Fruit fly (Drosophila melanogaster) whole organism, embryonic: ENCODE measurements around the gene CG15283.
A peak's percentile ranks its signal among the peaks of the same experiment; 100 is the strongest.

ENCODE experiments used
- Antp ChIP-seq: fragments of 200-800 bp; sonication (Bioruptor generic); optimal IDR thresholded peaks from 3 replicates; lab custom pipeline; 2016; ENCODE audit warnings: missing biosample characterization, missing genetic modification characterization
- C15 ChIP-seq: fragments of 200-800 bp; sonication (Bioruptor generic); IDR thresholded peaks from 3 replicates; pipeline ENCODE4 v1.3.6; 2022; ENCODE audit warnings: missing biosample characterization, missing genetic modification characterization
- CG10147 ChIP-seq: fragments of 200-800 bp; sonication (Bioruptor generic); optimal IDR thresholded peaks from 2 replicates; lab custom pipeline; 2019; ENCODE audit warnings: missing biosample characterization, mild to moderate bottlenecking, missing genetic modification characterization, moderate library complexity
- CG10274 ChIP-seq: fragments of 200-800 bp; sonication (Bioruptor generic); optimal IDR thresholded peaks from 3 replicates; lab custom pipeline; 2017; ENCODE audit warnings: missing biosample characterization, mild to moderate bottlenecking, missing genetic modification characterization
- CG10462 ChIP-seq: fragments of 200-800 bp; sonication (Bioruptor generic); optimal IDR thresholded peaks from 2 replicates; lab custom pipeline; 2016; ENCODE audit warnings: missing biosample characterization, missing genetic modification characterization
- CG10543 ChIP-seq: fragments of 200-800 bp; sonication (Bioruptor generic); optimal IDR thresholded peaks from 3 replicates; lab custom pipeline; 2017; ENCODE audit warnings: missing biosample characterization, mild to moderate bottlenecking, missing genetic modification characterization, moderate library complexity
- CG11456 ChIP-seq: fragments of 200-800 bp; sonication (Bioruptor generic); IDR thresholded peaks from 3 replicates; pipeline ENCODE4 v1.3.6; 2022; ENCODE audit warnings: missing biosample characterization, missing genetic modification characterization
- CG15269 ChIP-seq: fragments of 200-800 bp; sonication (Bioruptor generic); optimal IDR thresholded peaks from 2 replicates; lab custom pipeline; 2018; ENCODE audit warnings: missing biosample characterization, mild to moderate bottlenecking, missing genetic modification characterization, moderate library complexity
- CG15479 ChIP-seq: fragments of 200-800 bp; sonication (Bioruptor generic); optimal IDR thresholded peaks from 3 replicates; lab custom pipeline; 2019; ENCODE audit warnings: missing biosample characterization, mild to moderate bottlenecking, missing genetic modification characterization, moderate library complexity
- CG17612 ChIP-seq: fragments of 200-800 bp; sonication (Bioruptor generic); IDR thresholded peaks from 2 replicates; pipeline ENCODE4 v1.3.6; 2022; ENCODE audit warnings: missing biosample characterization, missing genetic modification characterization
- CG18764 ChIP-seq: fragments of 200-800 bp; sonication (Bioruptor generic); optimal IDR thresholded peaks from 3 replicates; lab custom pipeline; 2016; ENCODE audit warnings: missing biosample characterization, missing genetic modification characterization
- CG30431 ChIP-seq: fragments of 200-800 bp; sonication (Bioruptor generic); optimal IDR thresholded peaks from 2 replicates; lab custom pipeline; 2017; ENCODE audit warnings: missing biosample characterization, missing genetic modification characterization
- CG3838 ChIP-seq: fragments of 200-800 bp; sonication (Bioruptor generic); optimal IDR thresholded peaks from 3 replicates; lab custom pipeline; 2016; ENCODE audit warnings: missing biosample characterization, missing genetic modification characterization
- CG6689 ChIP-seq: fragments of 200-800 bp; sonication (Bioruptor generic); IDR thresholded peaks from 2 replicates; pipeline ENCODE4 v1.3.6; 2022; ENCODE audit warnings: missing biosample characterization, missing genetic modification characterization
- CG8388 ChIP-seq: fragments of 200-800 bp; sonication (Bioruptor generic); optimal IDR thresholded peaks from 2 replicates; lab custom pipeline; 2019; ENCODE audit warnings: missing biosample characterization, mild to moderate bottlenecking, missing genetic modification characterization, moderate library complexity
- CG9437 ChIP-seq: fragments of 200-800 bp; sonication (Bioruptor generic); optimal IDR thresholded peaks from 2 replicates; lab custom pipeline; 2018; ENCODE audit warnings: missing biosample characterization, mild to moderate bottlenecking, missing genetic modification characterization
- Hey ChIP-seq: fragments of 200-800 bp; sonication (Bioruptor generic); optimal IDR thresholded peaks from 3 replicates; lab custom pipeline; 2018; ENCODE audit warnings: missing biosample characterization, mild to moderate bottlenecking, missing genetic modification characterization
- HmgZ ChIP-seq: fragments of 200-800 bp; sonication (Bioruptor generic); optimal IDR thresholded peaks from 2 replicates; lab custom pipeline; 2018; ENCODE audit warnings: missing biosample characterization, mild to moderate bottlenecking, missing genetic modification characterization
- Hmx ChIP-seq: fragments of 200-800 bp; sonication (Bioruptor generic); optimal IDR thresholded peaks from 2 replicates; lab custom pipeline; 2016; ENCODE audit warnings: missing biosample characterization, missing genetic modification characterization
- Hr78 ChIP-seq, 2 experiments: fragments of 200-800 bp in 1 of 2; fragments of >200 bp in 1 of 2; sonication (Bioruptor generic) in 1 of 2; optimal IDR thresholded peaks; 2 replicates each; lab custom pipeline; 2017 to 2019; ENCODE audit warnings: missing biosample characterization in 2 of 2, missing genetic modification characterization in 2 of 2, mild to moderate bottlenecking in 1 of 2, moderate library complexity in 1 of 2
- Lhr ChIP-seq: fragments of 200-800 bp; sonication (Bioruptor generic); optimal IDR thresholded peaks from 3 replicates; lab custom pipeline; 2017; ENCODE audit warnings: mild to moderate bottlenecking, missing biosample characterization, missing genetic modification reagents, missing genetic modification characterization
- MESR4 ChIP-seq: fragments of 200-800 bp; sonication (Bioruptor generic); optimal IDR thresholded peaks from 2 replicates; lab custom pipeline; 2018; ENCODE audit warnings: missing biosample characterization, mild to moderate bottlenecking, missing genetic modification characterization, moderate library complexity
- Neu2 ChIP-seq: fragments of 200-800 bp; sonication (Bioruptor generic); optimal IDR thresholded peaks from 3 replicates; lab custom pipeline; 2016; ENCODE audit warnings: missing biosample characterization, missing genetic modification characterization, borderline replicate concordance
- Ptx1 ChIP-seq: fragments of 200-800 bp; sonication (Bioruptor generic); IDR thresholded peaks from 2 replicates; pipeline ENCODE4 v1.3.6; 2022; ENCODE audit warnings: missing biosample characterization, missing genetic modification characterization
- Sox100B ChIP-seq: fragments of 200-800 bp; sonication (Bioruptor generic); optimal IDR thresholded peaks from 3 replicates; lab custom pipeline; 2018; ENCODE audit warnings: missing biosample characterization, mild to moderate bottlenecking, missing genetic modification characterization
- Sox102F ChIP-seq: fragments of 200-800 bp; sonication (Bioruptor generic); optimal IDR thresholded peaks from 2 replicates; lab custom pipeline; 2018; ENCODE audit warnings: missing biosample characterization, mild to moderate bottlenecking, missing genetic modification characterization, moderate library complexity
- Sry-β ChIP-seq: fragments of 200-800 bp; sonication (Bioruptor generic); optimal IDR thresholded peaks from 2 replicates; lab custom pipeline; 2018; ENCODE audit warnings: missing biosample characterization, mild to moderate bottlenecking, missing genetic modification characterization, moderate library complexity
- ab ChIP-seq: fragments of 200-800 bp; sonication (Bioruptor generic); optimal IDR thresholded peaks from 2 replicates; lab custom pipeline; 2016; ENCODE audit warnings: missing biosample characterization, missing genetic modification characterization
- chm ChIP-seq: fragments of 200-800 bp; sonication (Bioruptor generic); IDR thresholded peaks from 2 replicates; pipeline ENCODE4 v1.3.6; 2022; ENCODE audit warnings: missing biosample characterization, missing genetic modification characterization
- crol ChIP-seq: fragments of 200-800 bp; sonication (Bioruptor generic); IDR thresholded peaks from 2 replicates; pipeline ENCODE4 v1.3.6; 2022; ENCODE audit warnings: missing biosample characterization, missing genetic modification characterization
- disco-r ChIP-seq: fragments of 200-800 bp; sonication (Bioruptor generic); optimal IDR thresholded peaks from 2 replicates; lab custom pipeline; 2016; ENCODE audit warnings: missing biosample characterization, missing genetic modification characterization
- ems ChIP-seq: fragments of 200-800 bp; sonication (Bioruptor generic); optimal IDR thresholded peaks from 3 replicates; lab custom pipeline; 2016; ENCODE audit warnings: missing biosample characterization, missing genetic modification characterization
- ewg ChIP-seq: fragments of 200-800 bp; sonication (Bioruptor generic); optimal IDR thresholded peaks from 3 replicates; lab custom pipeline; 2017; ENCODE audit warnings: mild to moderate bottlenecking, missing biosample characterization, missing genetic modification reagents, missing genetic modification characterization
- eyg ChIP-seq: fragments of 200-800 bp; sonication (Bioruptor generic); optimal IDR thresholded peaks from 3 replicates; lab custom pipeline; 2016; ENCODE audit warnings: missing biosample characterization, missing genetic modification characterization
- fd96Cb ChIP-seq: fragments of 200-800 bp; sonication (Bioruptor generic); optimal IDR thresholded peaks from 2 replicates; lab custom pipeline; 2018; ENCODE audit warnings: missing biosample characterization, mild to moderate bottlenecking, missing genetic modification characterization, moderate library complexity
- fu2 ChIP-seq: fragments of 200-800 bp; sonication (Bioruptor generic); optimal IDR thresholded peaks from 2 replicates; lab custom pipeline; 2016; ENCODE audit warnings: missing biosample characterization, missing genetic modification characterization
- kah ChIP-seq: fragments of 200-800 bp; sonication (Bioruptor generic); optimal IDR thresholded peaks from 2 replicates; lab custom pipeline; 2018; ENCODE audit warnings: missing biosample characterization, mild to moderate bottlenecking, missing genetic modification characterization
- knrl ChIP-seq: fragments of 200-800 bp; sonication (Bioruptor generic); IDR thresholded peaks from 3 replicates; pipeline ENCODE4 v1.3.6; 2022; ENCODE audit warnings: missing biosample characterization, missing genetic modification characterization; ENCODE audit not compliant: partially characterized antibody
- onecut ChIP-seq: fragments of 200-800 bp; sonication (Bioruptor generic); IDR thresholded peaks from 2 replicates; pipeline ENCODE4 v1.3.6; 2022; ENCODE audit warnings: missing biosample characterization, missing genetic modification characterization
- peb ChIP-seq: fragments of 200-800 bp; sonication (Bioruptor generic); IDR thresholded peaks from 2 replicates; pipeline ENCODE4 v1.3.6; 2022; ENCODE audit warnings: missing biosample characterization, missing genetic modification characterization
- prd ChIP-seq, 3 experiments: fragments of >200 bp in 2 of 3; fragments of 200-800 bp in 1 of 3; sonication (Bioruptor generic) in 1 of 3; optimal IDR thresholded peaks in 2 of 3; IDR thresholded peaks in 1 of 3; 2 replicates in 2 of 3; 3 replicates in 1 of 3; pipeline versions ENCODE4 v1.3.6 to Lab custom; 2017 to 2022; ENCODE audit warnings: missing biosample characterization in 1 of 3, missing genetic modification characterization in 1 of 3
- repo ChIP-seq: fragments of 200-800 bp; sonication (Bioruptor generic); optimal IDR thresholded peaks from 2 replicates; lab custom pipeline; 2016; ENCODE audit warnings: missing biosample characterization, missing genetic modification characterization
- rib ChIP-seq: fragments of 200-800 bp; sonication (Bioruptor generic); IDR thresholded peaks from 2 replicates; pipeline ENCODE4 v1.3.6; 2022; ENCODE audit warnings: missing biosample characterization, missing genetic modification characterization
- sens-2 ChIP-seq: fragments of 200-800 bp; sonication (Bioruptor generic); IDR thresholded peaks from 2 replicates; pipeline ENCODE4 v1.3.6; 2022; ENCODE audit warnings: missing biosample characterization, missing genetic modification characterization
- ssp ChIP-seq: fragments of 200-800 bp; sonication (Bioruptor generic); IDR thresholded peaks from 2 replicates; pipeline ENCODE4 v1.3.6; 2022; ENCODE audit warnings: missing biosample characterization, missing genetic modification characterization
- trem ChIP-seq: fragments of 200-800 bp; optimal IDR thresholded peaks from 3 replicates; lab custom pipeline; 2019; ENCODE audit warnings: missing biosample characterization, mild to moderate bottlenecking, missing genetic modification characterization, moderate library complexity
- unc-4 ChIP-seq: fragments of 200-800 bp; sonication (Bioruptor generic); IDR thresholded peaks from 2 replicates; pipeline ENCODE4 v1.3.6; 2022; ENCODE audit warnings: missing biosample characterization, missing genetic modification characterization; ENCODE audit not compliant: partially characterized antibody
- usp ChIP-seq: fragments of >200 bp; optimal IDR thresholded peaks from 2 replicates; lab custom pipeline; 2017; ENCODE audit warnings: missing biosample characterization, missing genetic modification characterization
- wor ChIP-seq: fragments of 200-800 bp; sonication (Bioruptor generic); IDR thresholded peaks from 2 replicates; pipeline ENCODE4 v1.3.6; 2022; ENCODE audit warnings: missing biosample characterization, missing genetic modification characterization
- zen2 ChIP-seq: fragments of 200-800 bp; sonication (Bioruptor generic); IDR thresholded peaks from 3 replicates; pipeline ENCODE4 v1.3.6; 2022; ENCODE audit warnings: missing biosample characterization, missing genetic modification characterization; ENCODE audit not compliant: partially characterized antibody
- zfh2 ChIP-seq: fragments of 200-800 bp; sonication (Bioruptor generic); optimal IDR thresholded peaks from 2 replicates; lab custom pipeline; 2016; ENCODE audit warnings: missing biosample characterization, missing genetic modification characterization

Gene CG15283

DNA sequence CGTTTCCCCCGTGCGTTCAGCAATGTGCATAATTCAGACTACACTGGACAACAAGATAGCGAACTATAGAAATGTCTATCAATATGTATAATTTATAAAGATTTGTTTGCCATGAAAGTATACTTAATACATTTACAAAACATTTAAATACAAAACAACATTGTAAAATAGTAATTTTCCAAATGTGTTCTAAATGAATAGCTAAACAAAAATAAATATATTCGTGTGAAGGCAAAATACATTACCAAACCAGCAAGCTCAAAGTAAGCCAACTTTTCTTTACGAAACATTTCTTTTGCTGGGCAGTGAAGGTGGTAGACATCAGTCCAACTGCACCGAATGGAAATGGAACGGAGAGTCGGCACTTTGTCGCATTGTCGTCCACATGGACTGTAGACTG, 24.3 kb upstream of the CG15283 start (continued):
- no peak for TF ChIP-seq rib (GFP tag; lab: Robert Waterston, UW)
- no peak for TF ChIP-seq sens-2
- TF ChIP-seq Sox102F (GFP tag; lab: Kevin White, UChicago), result peak; percentile 78
- no peak for TF ChIP-seq CG10543 (GFP tag; lab: Kevin White, UChicago)
- no peak for TF ChIP-seq CG15479 (GFP tag; lab: Kevin White, UChicago)
- no peak for TF ChIP-seq usp (GFP tag; lab: Kevin White, UChicago)
- TF ChIP-seq MESR4, result no peak
- no peak for TF ChIP-seq disco-r (GFP tag; lab: Kevin White, UChicago)
- no peak for TF ChIP-seq zen2 (GFP tag; lab: Robert Waterston, UW)
- TF ChIP-seq ewg, result no peak
- no peak for TF ChIP-seq ssp
- no peak for TF ChIP-seq Hmx (GFP tag; lab: Kevin White, UChicago)
- TF ChIP-seq Hey (tag; lab: Kevin White, UChicago), result no peak
- TF ChIP-seq CG11456, result no peak
- TF ChIP-seq crol (GFP tag; lab: Robert Waterston, UW), result no peak
- peak; percentile 23 for TF ChIP-seq Lhr (GFP tag; lab: Kevin White, UChicago)
- TF ChIP-seq trem (tag; lab: Kevin White, UChicago), result peak; percentile 47
- TF ChIP-seq Hr78 (GFP tag; optimal IDR thresholded peaks at IDR 0.05; lab: Kevin White, UChicago), result peak in 1 of 2 experiments; percentile 43
- TF ChIP-seq CG18764 (GFP tag; lab: Kevin White, UChicago), result no peak
- no peak for TF ChIP-seq ems (GFP tag; lab: Kevin White, UChicago)
- no peak for TF ChIP-seq CG10462
- no peak for TF ChIP-seq CG30431 (GFP tag; lab: Kevin White, UChicago)
- no peak for TF ChIP-seq wor
- TF ChIP-seq HmgZ, result peak; percentile 4
- TF ChIP-seq ab, result no peak
- peak; percentile 58 for TF ChIP-seq CG15269 (tag; lab: Kevin White, UChicago)
- TF ChIP-seq CG10274 (GFP tag; lab: Kevin White, UChicago), result no peak
- TF ChIP-seq fd96Cb (tag; lab: Kevin White, UChicago), result peak; percentile 40
- TF ChIP-seq Neu2, result no peak
- TF ChIP-seq Ptx1 (GFP tag; lab: Robert Waterston, UW), result peak; percentile 68
- no peak for TF ChIP-seq Sry-β (GFP tag; lab: Kevin White, UChicago)
- peak; percentile 64 for TF ChIP-seq CG6689 (GFP tag; lab: Robert Waterston, UW)
- no peak for TF ChIP-seq unc-4
- no peak for TF ChIP-seq zfh2
- TF ChIP-seq repo, result no peak
- TF ChIP-seq peb, result no peak
- TF ChIP-seq chm, result no peak
- no peak for TF ChIP-seq eyg (GFP tag; lab: Kevin White, UChicago)
- TF ChIP-seq C15 (GFP tag; lab: Robert Waterston, UW), result no peak
- no peak for TF ChIP-seq CG3838
- TF ChIP-seq kah, result peak; percentile 18
- TF ChIP-seq Sox100B (GFP tag; lab: Kevin White, UChicago), result peak; percentile 56
- no peak for TF ChIP-seq prd (optimal IDR thresholded peaks at IDR 0.05; lab: Kevin White, UChicago)
- peak; percentile 54; the same call in 1 of the 3 replicates for TF ChIP-seq prd (GFP tag; IDR thresholded peaks at IDR 0.05; lab: Robert Waterston, UW)
- TF ChIP-seq CG8388 (GFP tag; lab: Kevin White, UChicago), result peak; percentile 71
- no peak for TF ChIP-seq CG10147
- TF ChIP-seq Antp (GFP tag; lab: Kevin White, UChicago), result no peak
- peak; percentile 57 for TF ChIP-seq CG9437 (GFP tag; lab: Kevin White, UChicago)
- no peak for TF ChIP-seq CG17612 (GFP tag; lab: Robert Waterston, UW)
- no peak for TF ChIP-seq onecut (GFP tag; lab: Robert Waterston, UW)
- TF ChIP-seq knrl (GFP tag; lab: Robert Waterston, UW), result no peak
- TF ChIP-seq fu2 (GFP tag; lab: Kevin White, UChicago), result no peak
